Worm (Caenorhabditis elegans): ENCODE measurements around the gene frpr-18.

ce11 chrV:6879490-6879889 is 9.4 kb downstream of the frpr-18 start:
- no peak for TF ChIP-seq ama-1 (optimal IDR thresholded peaks at IDR 0.05)
- TF ChIP-seq sea-1 (GFP tag; conservative IDR thresholded peaks at IDR 0.05) = peak; percentile 72; the same call in 1 of the 2 replicates
- TF ChIP-seq F13C5.2 (tag; optimal IDR thresholded peaks at IDR 0.05) = peak; percentile 78
- TF ChIP-seq ceh-13 (GFP tag; optimal IDR thresholded peaks at IDR 0.05) = no peak
- TF ChIP-seq B0310.2 (tag; optimal IDR thresholded peaks at IDR 0.05) = no peak
- no peak for TF ChIP-seq tbx-37 (GFP tag; conservative IDR thresholded peaks at IDR 0.05)
- no peak for TF ChIP-seq tbx-11 (GFP tag; IDR thresholded peaks at IDR 0.05)
- no peak for TF ChIP-seq ceh-36 (tag; optimal IDR thresholded peaks at IDR 0.05)
